Fruit fly (Drosophila melanogaster): Measurements from ENCODE around the gene CG6321.

The CG6321 gene

dm6 chr3L:11027279-11027678 is 33.7 kb downstream of the CG6321 start, which contains the start of gene CG32081:
Gene CG32081 (plus strand): TSS chr3L:11027579.
- no peak for TF ChIP-seq h (optimal IDR thresholded peaks at IDR 0.05)

dm6 chr3L:11025261-11025660 is 35.8 kb downstream of the CG6321 start, which contains the start of gene CG32079:
Gene CG32079 (plus strand): TSS chr3L:11025561.
- TF ChIP-seq psq (optimal IDR thresholded peaks at IDR 0.05): no peak
- no peak for TF ChIP-seq Myc (optimal IDR thresholded peaks at IDR 0.05)
- TF ChIP-seq h (optimal IDR thresholded peaks at IDR 0.05): no peak
- no peak for TF ChIP-seq insv (optimal IDR thresholded peaks at IDR 0.05)
- TF ChIP-seq Sin3A (optimal IDR thresholded peaks at IDR 0.05): no peak
- TF ChIP-seq ttk (optimal IDR thresholded peaks at IDR 0.05): no peak

- TF ChIP-seq ttk (optimal IDR thresholded peaks at IDR 0.05) (no peak), insv (optimal IDR thresholded peaks at IDR 0.05) (no peak), psq (optimal IDR thresholded peaks at IDR 0.05) (no peak), Myc (optimal IDR thresholded peaks at IDR 0.05) (no peak), h (optimal IDR thresholded peaks at IDR 0.05) (no peak), Sin3A (optimal IDR thresholded peaks at IDR 0.05) (no peak)
These were observed 37.8 kb downstream of the CG6321 start, which contains the start of gene Fad2 for dm6 chr3L:11023235-11023634. Gene Fad2 (plus strand): TSS chr3L:11023535.

dm6 chr3L:11021958-11022357 is 39.1 kb downstream of the CG6321 start:
- TF ChIP-seq psq (optimal IDR thresholded peaks at IDR 0.05) (no peak), Myc (optimal IDR thresholded peaks at IDR 0.05) (no peak), h (optimal IDR thresholded peaks at IDR 0.05) (no peak), insv (optimal IDR thresholded peaks at IDR 0.05) (no peak), ttk (optimal IDR thresholded peaks at IDR 0.05) (no peak), Sin3A (optimal IDR thresholded peaks at IDR 0.05) (no peak)

dm6 chr3L:11020058-11020457 is 41.0 kb downstream of the CG6321 start:
- TF ChIP-seq Myc (optimal IDR thresholded peaks at IDR 0.05) (no peak), ttk (optimal IDR thresholded peaks at IDR 0.05) (no peak), psq (optimal IDR thresholded peaks at IDR 0.05) (no peak), Sin3A (optimal IDR thresholded peaks at IDR 0.05) (no peak), insv (optimal IDR thresholded peaks at IDR 0.05) (no peak), h (optimal IDR thresholded peaks at IDR 0.05) (no peak)

- TF ChIP-seq ttk (optimal IDR thresholded peaks at IDR 0.05) (no peak), psq (optimal IDR thresholded peaks at IDR 0.05) (no peak), h (optimal IDR thresholded peaks at IDR 0.05) (no peak), Myc (optimal IDR thresholded peaks at IDR 0.05) (no peak), Sin3A (optimal IDR thresholded peaks at IDR 0.05) (no peak), insv (optimal IDR thresholded peaks at IDR 0.05) (no peak)
These were observed 45.8 kb downstream of the CG6321 start for dm6 chr3L:11015203-11015602.

- TF ChIP-seq h (optimal IDR thresholded peaks at IDR 0.05) (no peak), Sin3A (optimal IDR thresholded peaks at IDR 0.05) (no peak), insv (optimal IDR thresholded peaks at IDR 0.05) (no peak), psq (optimal IDR thresholded peaks at IDR 0.05) (no peak), ttk (optimal IDR thresholded peaks at IDR 0.05) (no peak)
These were observed 49.3 kb downstream of the CG6321 start for dm6 chr3L:11011610-11012202.

dm6 chr3L:11010410-11010827 is 50.6 kb downstream of the CG6321 start:
- TF ChIP-seq Sin3A (optimal IDR thresholded peaks at IDR 0.05): no peak
- TF ChIP-seq insv (optimal IDR thresholded peaks at IDR 0.05): no peak
- TF ChIP-seq ttk (optimal IDR thresholded peaks at IDR 0.05): no peak
